Worm (Caenorhabditis elegans) whole organism, L2 larva: Measurements from ENCODE around the gene C50H2.4.

Source experiments
- aly-2 ChIP-seq: fragments of 150-350 bp; optimal IDR thresholded peaks from 2 replicates; lab custom pipeline; 2014; ENCODE audit warnings: missing biosample characterization, missing genetic modification characterization
- crh-2 ChIP-seq: sonication (generic microtip); optimal IDR thresholded peaks from 2 replicates; lab custom pipeline; 2017; ENCODE audit warnings: missing biosample characterization, missing genetic modification characterization
- elt-1 ChIP-seq: fragments of 150-350 bp; optimal IDR thresholded peaks from 2 replicates; lab custom pipeline; 2014; ENCODE audit warnings: missing biosample characterization, missing genetic modification characterization
- elt-3 ChIP-seq: sonication (generic microtip); optimal IDR thresholded peaks from 2 replicates; lab custom pipeline; 2017; ENCODE audit warnings: missing biosample characterization, missing genetic modification characterization
- mab-5 ChIP-seq: fragments of 150-350 bp; optimal IDR thresholded peaks from 2 replicates; lab custom pipeline; 2014; ENCODE audit warnings: missing biosample characterization, missing genetic modification characterization
- nhr-11 ChIP-seq: fragments of 150-350 bp; optimal IDR thresholded peaks from 2 replicates; lab custom pipeline; 2014; ENCODE audit warnings: missing biosample characterization, missing genetic modification characterization
- zag-1 ChIP-seq: fragments of 150-350 bp; optimal IDR thresholded peaks from 2 replicates; lab custom pipeline; 2014; ENCODE audit warnings: missing biosample characterization, missing genetic modification characterization
- ztf-11 ChIP-seq: sonication (generic microtip); optimal IDR thresholded peaks from 2 replicates; lab custom pipeline; 2017; ENCODE audit warnings: missing biosample characterization, missing genetic modification characterization

DNA sequence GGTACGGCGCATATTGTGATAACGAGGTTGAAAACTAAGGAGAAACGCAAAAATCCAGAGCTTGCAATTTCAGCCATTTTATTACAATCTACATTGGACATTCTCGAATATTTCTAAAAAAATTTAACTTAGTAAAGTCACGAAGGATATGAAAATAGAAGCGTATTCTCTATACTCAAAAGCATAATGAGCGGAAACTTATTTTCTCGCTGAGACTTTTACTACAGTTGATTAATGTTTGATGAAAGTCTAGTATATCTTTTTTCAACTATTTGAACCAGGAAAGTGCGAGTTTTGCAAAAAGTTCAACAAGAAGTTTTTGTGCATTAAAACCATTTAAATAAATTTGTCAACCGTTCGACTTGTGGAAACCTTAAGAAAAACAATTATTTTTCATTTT, 45.4 kb upstream of the C50H2.4 start, which contains the start of gene srab-18:
- TF ChIP-seq mab-5 (no peak), aly-2 (no peak), elt-1 (tag; lab: Kevin White, UChicago) (no peak), elt-3 (tag; lab: Kevin White, UChicago) (no peak), crh-2 (tag; lab: Kevin White, UChicago) (no peak), ztf-11 (tag; lab: Kevin White, UChicago) (no peak), nhr-11 (tag; lab: Kevin White, UChicago) (no peak), zag-1 (tag; lab: Kevin White, UChicago) (no peak)
